Worm (Caenorhabditis elegans): ENCODE measurements around the gene Y39G8C.2.
A peak's percentile ranks its signal among the peaks of the same experiment; 100 is the strongest.

Gene Y39G8C.2

DNA sequence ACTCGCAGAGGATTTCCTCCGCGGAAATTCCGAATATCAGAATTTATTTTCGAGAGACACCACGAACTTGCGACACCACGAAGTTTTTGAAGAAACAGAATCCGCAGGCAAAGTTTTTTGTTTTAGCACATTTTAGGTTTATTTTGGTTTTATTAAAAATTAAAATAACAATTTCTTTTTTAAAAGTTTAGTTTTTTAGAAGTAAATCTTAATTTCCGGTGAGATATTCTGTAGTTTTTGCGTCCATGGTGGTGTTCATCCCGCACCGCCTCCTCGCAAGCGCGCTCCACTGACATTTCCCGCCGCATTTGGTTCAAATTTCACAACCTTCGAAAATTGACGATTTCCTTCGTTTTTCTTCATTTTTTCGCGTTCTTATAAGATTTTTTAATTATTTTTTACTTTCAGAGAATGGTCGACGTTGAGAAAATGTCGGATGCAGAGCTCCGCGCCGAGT lies 34.3 kb downstream of the Y39G8C.2 start, which contains the start of gene lem-2 (continued):
- no peak for TF ChIP-seq hmg-20 (GFP tag; IDR thresholded peaks at IDR 0.05)
- no peak for TF ChIP-seq bed-1 (GFP tag; IDR thresholded peaks at IDR 0.05)
- no peak for TF ChIP-seq nhr-120 (GFP tag; IDR thresholded peaks at IDR 0.05)
- 0 out of 2 replicates have a peak, but pooled peaks have one; percentile 26 for TF ChIP-seq K11D2.4 (GFP tag; IDR thresholded peaks at IDR 0.05)
- peak; percentile 80 for TF ChIP-seq dox-1 (GFP tag; IDR thresholded peaks at IDR 0.05)
- 0 out of 2 replicates have a peak, but pooled peaks have one; percentile 55 for TF ChIP-seq let-526 (GFP tag; IDR thresholded peaks at IDR 0.05)
- no peak for TF ChIP-seq snpc-4 (GFP tag; optimal IDR thresholded peaks at IDR 0.05)
- peak; percentile 9 to 60 (median 32) for TF ChIP-seq snpc-4 (tag; optimal IDR thresholded peaks at IDR 0.05)
- TF ChIP-seq athp-1 (tag; optimal IDR thresholded peaks at IDR 0.05) = peak; percentile 40
- peak; percentile 12 for TF ChIP-seq B0035.1 (tag; optimal IDR thresholded peaks at IDR 0.05)
- TF ChIP-seq lsl-1 (GFP tag; optimal IDR thresholded peaks at IDR 0.05) = peak; percentile 63
- TF ChIP-seq mel-28 (tag; optimal IDR thresholded peaks at IDR 0.05; ENCODE audit: borderline replicate concordance) = no peak
- TF ChIP-seq ekl-4 (GFP tag; IDR thresholded peaks at IDR 0.05) = 0 out of 2 replicates have a peak, but pooled peaks have one; percentile 12
- peak; percentile 11; the same call in 1 of the 2 replicates for TF ChIP-seq Y53G8AR.9 (GFP tag; conservative IDR thresholded peaks at IDR 0.05)
- peak; percentile 74 for TF ChIP-seq ceh-27 (GFP tag; optimal IDR thresholded peaks at IDR 0.05)
- peak; percentile 49 for TF ChIP-seq dpl-1 (GFP tag; optimal IDR thresholded peaks at IDR 0.05)
- TF ChIP-seq nhr-179 (tag; optimal IDR thresholded peaks at IDR 0.05) = no peak
- TF ChIP-seq sdz-38 (tag; optimal IDR thresholded peaks at IDR 0.05) = no peak
- no peak for TF ChIP-seq lin-26 (GFP tag; IDR thresholded peaks at IDR 0.05)
- no peak; the same call in 1 of the 2 replicates for TF ChIP-seq madf-8 (GFP tag; conservative IDR thresholded peaks at IDR 0.05)
- TF ChIP-seq tbp1 (GFP tag; optimal IDR thresholded peaks at IDR 0.05) = peak; percentile 56
- TF ChIP-seq hmg-1.2 (GFP tag; IDR thresholded peaks at IDR 0.05) = peak; percentile 29; the same call in 1 of the 2 replicates
- TF ChIP-seq D2030.7 (GFP tag; IDR thresholded peaks at IDR 0.05) = peak; percentile 75
- TF ChIP-seq aptf-3 (GFP tag; IDR thresholded peaks at IDR 0.05) = no peak
- peak; percentile 65 for TF ChIP-seq ceh-91 (GFP tag; IDR thresholded peaks at IDR 0.05)
- TF ChIP-seq F33H1.4 (GFP tag; IDR thresholded peaks at IDR 0.05) = peak; percentile 38; the same call in 1 of the 2 replicates
- peak; percentile 91 for TF ChIP-seq attf-5 (GFP tag; optimal IDR thresholded peaks at IDR 0.05)
- TF ChIP-seq lin-35 (GFP tag; optimal IDR thresholded peaks at IDR 0.05) = peak in 1 of 3 experiments; percentile 57
- TF ChIP-seq snpc-1.1 (tag; optimal IDR thresholded peaks at IDR 0.05; ENCODE audit: insufficient read depth) = no peak
- TF ChIP-seq attf-3 (GFP tag; conservative IDR thresholded peaks at IDR 0.05) = peak; percentile 58
- peak; percentile 64 for TF ChIP-seq madf-6 (GFP tag; IDR thresholded peaks at IDR 0.05)
- no peak for TF ChIP-seq C17E4.6 (GFP tag; IDR thresholded peaks at IDR 0.05)
- peak; percentile 90 for TF ChIP-seq bed-2 (GFP tag; IDR thresholded peaks at IDR 0.05)
- TF ChIP-seq ztf-18 (tag; optimal IDR thresholded peaks at IDR 0.05) = peak; percentile 84
- TF ChIP-seq lin-40 (tag; optimal IDR thresholded peaks at IDR 0.05) = peak; percentile 59
- TF ChIP-seq lin-54 (GFP tag; optimal IDR thresholded peaks at IDR 0.05) = peak; percentile 78
- TF ChIP-seq K12H6.12 (tag; optimal IDR thresholded peaks at IDR 0.05) = peak; percentile 76
- peak; percentile 61; the same call in 1 of the 2 replicates for TF ChIP-seq aptf-2 (GFP tag; conservative IDR thresholded peaks at IDR 0.05)
- TF ChIP-seq ztf-28 (GFP tag; IDR thresholded peaks at IDR 0.05) = peak; percentile 84
- TF ChIP-seq let-607 (tag; optimal IDR thresholded peaks at IDR 0.05) = peak in 1 of 2 experiments; percentile 29
- peak; percentile 98 for TF ChIP-seq ceh-100 (GFP tag; IDR thresholded peaks at IDR 0.05)
- 0 out of 2 replicates have a peak, but pooled peaks have one; percentile 37 for TF ChIP-seq lir-1 (GFP tag; conservative IDR thresholded peaks at IDR 0.05)
- no peak for TF ChIP-seq ama-1 (optimal IDR thresholded peaks at IDR 0.05)
- no peak for TF ChIP-seq ama-1 (GFP tag; optimal IDR thresholded peaks at IDR 0.05)
- peak; percentile 34 for TF ChIP-seq nhr-80 (tag; optimal IDR thresholded peaks at IDR 0.05)
- no peak for TF ChIP-seq zfh-2 (GFP tag; conservative IDR thresholded peaks at IDR 0.05)
